Worm (Caenorhabditis elegans) whole organism, L2 larva: ENCODE results near the gene F36H1.12.
A peak's percentile ranks its signal among the peaks of the same experiment; 100 is the strongest.

Experiments
- C34F6.9 ChIP-seq: fragments of 150-350 bp; optimal IDR thresholded peaks from 2 replicates; lab custom pipeline; 2014; ENCODE audit warnings: missing biosample characterization, missing genetic modification characterization
- R02D3.7 ChIP-seq: fragments of 150-350 bp; optimal IDR thresholded peaks from 2 replicates; lab custom pipeline; 2014; ENCODE audit warnings: missing biosample characterization, missing genetic modification characterization
- Y55F3AM.14 ChIP-seq: fragments of 200-800 bp; sonication (Bioruptor generic); optimal IDR thresholded peaks from 2 replicates; lab custom pipeline; 2018; ENCODE audit warnings: mild to moderate bottlenecking, missing genetic modification characterization, missing compliant biosample characterization
- ZK546.5 ChIP-seq: sonication (generic microtip); optimal IDR thresholded peaks from 2 replicates; lab custom pipeline; 2017; ENCODE audit warnings: missing biosample characterization, missing genetic modification characterization
- alr-1 ChIP-seq: fragments of 150-350 bp; optimal IDR thresholded peaks from 2 replicates; lab custom pipeline; 2014; ENCODE audit warnings: missing biosample characterization, missing genetic modification characterization
- aly-2 ChIP-seq: fragments of 150-350 bp; optimal IDR thresholded peaks from 2 replicates; lab custom pipeline; 2014; ENCODE audit warnings: missing biosample characterization, missing genetic modification characterization
- ama-1 ChIP-seq: fragments of 150-350 bp; optimal IDR thresholded peaks from 2 replicates; lab custom pipeline; 2018; ENCODE audit warnings: inconsistent platforms
- blmp-1 ChIP-seq: sonication (generic microtip); optimal IDR thresholded peaks from 2 replicates; lab custom pipeline; 2017; ENCODE audit warnings: missing genetic modification characterization, mild to moderate bottlenecking, missing compliant biosample characterization, antibody characterized with exemption, moderate library complexity; ENCODE audit not compliant: insufficient read depth
- ceh-16 ChIP-seq: fragments of 150-350 bp; optimal IDR thresholded peaks from 2 replicates; lab custom pipeline; 2014; ENCODE audit warnings: missing biosample characterization, missing genetic modification characterization
- ceh-82 ChIP-seq: fragments of 150-350 bp; optimal IDR thresholded peaks from 2 replicates; lab custom pipeline; 2014; ENCODE audit warnings: missing biosample characterization, missing genetic modification characterization
- crh-2 ChIP-seq: sonication (generic microtip); optimal IDR thresholded peaks from 2 replicates; lab custom pipeline; 2017; ENCODE audit warnings: missing biosample characterization, missing genetic modification characterization
- dmd-4 ChIP-seq: sonication (generic microtip); optimal IDR thresholded peaks from 2 replicates; lab custom pipeline; 2017; ENCODE audit warnings: missing biosample characterization, missing genetic modification characterization
- egl-27 ChIP-seq: sonication (generic microtip); optimal IDR thresholded peaks from 3 replicates; lab custom pipeline; 2017; ENCODE audit warnings: missing biosample characterization, missing genetic modification reagents, missing genetic modification characterization
- elt-1 ChIP-seq: fragments of 150-350 bp; optimal IDR thresholded peaks from 2 replicates; lab custom pipeline; 2014; ENCODE audit warnings: missing biosample characterization, missing genetic modification characterization
- elt-3 ChIP-seq: sonication (generic microtip); optimal IDR thresholded peaks from 2 replicates; lab custom pipeline; 2017; ENCODE audit warnings: missing biosample characterization, missing genetic modification characterization
- fos-1 ChIP-seq: fragments of 150-350 bp; optimal IDR thresholded peaks from 2 replicates; lab custom pipeline; 2014; ENCODE audit warnings: missing biosample characterization, missing genetic modification characterization
- gmeb-1 ChIP-seq: fragments of 150-350 bp; optimal IDR thresholded peaks from 2 replicates; lab custom pipeline; 2014; ENCODE audit warnings: missing biosample characterization, missing genetic modification characterization
- lin-11 ChIP-seq: fragments of 150-350 bp; sonication (generic microtip); optimal IDR thresholded peaks from 2 replicates; lab custom pipeline; 2014; ENCODE audit warnings: missing biosample characterization, missing genetic modification characterization, inconsistent platforms, mixed read lengths
- lin-13 ChIP-seq: fragments of 150-350 bp; optimal IDR thresholded peaks from 2 replicates; lab custom pipeline; 2014; ENCODE audit warnings: missing biosample characterization, missing genetic modification reagents, missing genetic modification characterization
- lin-39 ChIP-seq: fragments of 150-350 bp; optimal IDR thresholded peaks from 2 replicates; lab custom pipeline; 2014; ENCODE audit warnings: missing biosample characterization, missing genetic modification reagents, missing genetic modification characterization
- lsy-2 ChIP-seq, 2 experiments: fragments of 150-350 bp in 1 of 2; sonication (generic microtip) in 1 of 2; optimal IDR thresholded peaks; 2 replicates each; lab custom pipeline; 2014 to 2017; ENCODE audit warnings: missing biosample characterization in 2 of 2, missing genetic modification characterization in 2 of 2
- mab-5 ChIP-seq: fragments of 150-350 bp; optimal IDR thresholded peaks from 2 replicates; lab custom pipeline; 2014; ENCODE audit warnings: missing biosample characterization, missing genetic modification characterization
- mbf-1 ChIP-seq: sonication (generic microtip); optimal IDR thresholded peaks from 2 replicates; lab custom pipeline; 2017; ENCODE audit warnings: missing biosample characterization, missing genetic modification characterization
- nhr-10 ChIP-seq: sonication (generic microtip); optimal IDR thresholded peaks from 2 replicates; lab custom pipeline; 2017; ENCODE audit warnings: missing biosample characterization, missing genetic modification characterization
- nhr-11 ChIP-seq: fragments of 150-350 bp; optimal IDR thresholded peaks from 2 replicates; lab custom pipeline; 2014; ENCODE audit warnings: missing biosample characterization, missing genetic modification characterization
- nhr-129 ChIP-seq: fragments of 150-350 bp; optimal IDR thresholded peaks from 2 replicates; lab custom pipeline; 2014; ENCODE audit warnings: missing biosample characterization, missing genetic modification characterization
- nhr-21 ChIP-seq: fragments of 150-350 bp; optimal IDR thresholded peaks from 2 replicates; lab custom pipeline; 2014; ENCODE audit warnings: missing biosample characterization, missing genetic modification characterization
- nhr-23 ChIP-seq: fragments of 150-350 bp; optimal IDR thresholded peaks from 2 replicates; lab custom pipeline; 2014; ENCODE audit warnings: missing biosample characterization, missing genetic modification reagents, missing genetic modification characterization
- nhr-237 ChIP-seq: fragments of 150-350 bp; optimal IDR thresholded peaks from 2 replicates; lab custom pipeline; 2014; ENCODE audit warnings: missing biosample characterization, missing genetic modification characterization
- nhr-25 ChIP-seq: fragments of 150-350 bp; sonication (generic microtip); optimal IDR thresholded peaks from 3 replicates; lab custom pipeline; 2014; ENCODE audit warnings: missing biosample characterization, missing genetic modification characterization
- nhr-6 ChIP-seq: fragments of 150-350 bp; optimal IDR thresholded peaks from 2 replicates; lab custom pipeline; 2014; ENCODE audit warnings: missing biosample characterization, missing genetic modification characterization
- nhr-77 ChIP-seq: fragments of 150-350 bp; optimal IDR thresholded peaks from 2 replicates; lab custom pipeline; 2014; ENCODE audit warnings: missing biosample characterization, missing genetic modification characterization
- peb-1 ChIP-seq: fragments of 150-350 bp; optimal IDR thresholded peaks from 2 replicates; lab custom pipeline; 2014; ENCODE audit warnings: missing biosample characterization, missing genetic modification characterization
- sem-4 ChIP-seq: fragments of 150-350 bp; optimal IDR thresholded peaks from 2 replicates; lab custom pipeline; 2014; ENCODE audit warnings: missing biosample characterization, missing genetic modification reagents, missing genetic modification characterization
- skn-1 ChIP-seq: sonication (generic microtip); optimal IDR thresholded peaks from 2 replicates; lab custom pipeline; 2017; ENCODE audit warnings: missing biosample characterization, missing genetic modification characterization
- sma-3 ChIP-seq: sonication (generic microtip); optimal IDR thresholded peaks from 2 replicates; lab custom pipeline; 2016; ENCODE audit warnings: missing genetic modification reagents, missing genetic modification characterization, missing compliant biosample characterization
- sma-9 ChIP-seq, 2 experiments: fragments of 150-350 bp in 1 of 2; sonication (generic microtip) in 1 of 2; optimal IDR thresholded peaks; 2 replicates each; lab custom pipeline; 2014 to 2016; ENCODE audit warnings: missing genetic modification characterization in 2 of 2, mild to moderate bottlenecking in 1 of 2, missing biosample characterization in 1 of 2, missing compliant biosample characterization in 1 of 2, missing genetic modification reagents in 1 of 2, moderate library complexity in 1 of 2
- snpc-4 ChIP-seq: fragments of 150-350 bp; optimal IDR thresholded peaks from 2 replicates; lab custom pipeline; 2014; ENCODE audit warnings: missing biosample characterization, missing genetic modification characterization
- unc-39 ChIP-seq: fragments of 150-350 bp; optimal IDR thresholded peaks from 2 replicates; lab custom pipeline; 2014; ENCODE audit warnings: missing biosample characterization, missing genetic modification characterization
- unc-55 ChIP-seq: fragments of 150-350 bp; sonication (generic microtip); optimal IDR thresholded peaks from 3 replicates; lab custom pipeline; 2014; ENCODE audit warnings: missing biosample characterization, missing genetic modification reagents, missing genetic modification characterization
- unc-62 ChIP-seq: fragments of 150-350 bp; optimal IDR thresholded peaks from 2 replicates; lab custom pipeline; 2014; ENCODE audit warnings: missing biosample characterization, missing genetic modification reagents, missing genetic modification characterization
- zag-1 ChIP-seq: fragments of 150-350 bp; optimal IDR thresholded peaks from 2 replicates; lab custom pipeline; 2014; ENCODE audit warnings: missing biosample characterization, missing genetic modification characterization
- ztf-1 ChIP-seq: fragments of 200-800 bp; sonication (Bioruptor generic); conservative IDR thresholded peaks from 2 replicates; pipeline ENCODE4 v1.3.6; 2022; ENCODE audit warnings: missing genetic modification characterization, missing compliant biosample characterization
- ztf-11 ChIP-seq: sonication (generic microtip); optimal IDR thresholded peaks from 2 replicates; lab custom pipeline; 2017; ENCODE audit warnings: missing biosample characterization, missing genetic modification characterization
- ztf-4 ChIP-seq: fragments of 150-350 bp; optimal IDR thresholded peaks from 2 replicates; lab custom pipeline; 2014; ENCODE audit warnings: missing biosample characterization, missing genetic modification characterization

The F36H1.12 gene

ce11 chrIV:11097795-11098194 lies 44.3 kb upstream of the F36H1.12 start, which contains the start of gene M7.12 (continued):
- TF ChIP-seq sma-3 (GFP tag; lab: Kevin White, UChicago) = no peak

ce11 chrIV:11094974-11095373 lies 41.5 kb upstream of the F36H1.12 start, which contains the start of gene M7.8:
M7.8 (minus strand) TSS chrIV:11095085.
- TF ChIP-seq crh-2 = peak; percentile 30
- TF ChIP-seq lin-13 (GFP tag; lab: Kevin White, UChicago) = no peak
- TF ChIP-seq elt-3 (tag; lab: Kevin White, UChicago) = no peak
- TF ChIP-seq unc-62 (GFP tag; lab: Kevin White, UChicago) = no peak
- peak; percentile 44 for TF ChIP-seq C34F6.9 (tag; lab: Kevin White, UChicago)
- TF ChIP-seq unc-55 (GFP tag; lab: Kevin White, UChicago) = peak; percentile 31
- peak; percentile 92 for TF ChIP-seq zag-1
- TF ChIP-seq lsy-2 (tag; optimal IDR thresholded peaks at IDR 0.05; lab: Kevin White, UChicago) = peak in 1 of 2 experiments; percentile 35
- no peak for TF ChIP-seq nhr-21

ce11 chrIV:11094052-11094451 lies 40.5 kb upstream of the F36H1.12 start:
- TF ChIP-seq dmd-4 (no peak), lin-39 (tag; lab: Kevin White, UChicago) (no peak), unc-39 (tag; lab: Kevin White, UChicago) (no peak), unc-55 (GFP tag; lab: Kevin White, UChicago) (no peak), snpc-4 (tag; lab: Kevin White, UChicago) (no peak), nhr-25 (tag; lab: Kevin White, UChicago) (no peak)
- TF ChIP-seq, all 48 proteins: peak for 0

- no peak for TF ChIP-seq sem-4 (tag; lab: Kevin White, UChicago)
- TF ChIP-seq skn-1 = no peak
- TF ChIP-seq peb-1 (tag; lab: Kevin White, UChicago) = no peak
- TF ChIP-seq Y55F3AM.14 (GFP tag; lab: Kevin White, UChicago) = no peak
- no peak for TF ChIP-seq unc-55 (GFP tag; lab: Kevin White, UChicago)
- TF ChIP-seq ceh-16 (tag; lab: Kevin White, UChicago) = no peak
- TF ChIP-seq ztf-4 (tag; lab: Kevin White, UChicago) = no peak
- no peak for TF ChIP-seq lin-39 (tag; lab: Kevin White, UChicago)
- TF ChIP-seq nhr-23 = no peak
- TF ChIP-seq ZK546.5 = no peak
- TF ChIP-seq nhr-129 (tag; lab: Kevin White, UChicago) = no peak
- no peak for TF ChIP-seq ztf-11 (tag; lab: Kevin White, UChicago)
- TF ChIP-seq unc-39 (tag; lab: Kevin White, UChicago) = no peak
- TF ChIP-seq lin-13 (GFP tag; lab: Kevin White, UChicago) = no peak
- peak; percentile 18 for TF ChIP-seq nhr-21
- peak; percentile 23 for TF ChIP-seq gmeb-1
- TF ChIP-seq snpc-4 (tag; lab: Kevin White, UChicago) = no peak
- TF ChIP-seq lsy-2 (tag; optimal IDR thresholded peaks at IDR 0.05; lab: Kevin White, UChicago) = no peak
- no peak for TF ChIP-seq aly-2 (tag; lab: Kevin White, UChicago)
- TF ChIP-seq alr-1 (tag; lab: Kevin White, UChicago) = no peak
- TF ChIP-seq fos-1 (tag; lab: Kevin White, UChicago) = peak; percentile 62
- TF ChIP-seq nhr-25 (tag; lab: Kevin White, UChicago) = peak; percentile 57
- TF ChIP-seq elt-1 = no peak
- peak; percentile 42 for TF ChIP-seq sma-9 (GFP tag; optimal IDR thresholded peaks at IDR 0.05; lab: Kevin White, UChicago)
- TF ChIP-seq sma-9 (tag; optimal IDR thresholded peaks at IDR 0.05; lab: Kevin White, UChicago) = no peak
- TF ChIP-seq nhr-237 (tag; lab: Kevin White, UChicago) = no peak
- TF ChIP-seq lin-11 (tag; lab: Kevin White, UChicago) = no peak
- TF ChIP-seq blmp-1 (tag; lab: Kevin White, UChicago) = peak; percentile 7
- no peak for TF ChIP-seq nhr-10
- TF ChIP-seq ama-1 = no peak
- TF ChIP-seq egl-27 (tag; lab: Kevin White, UChicago) = no peak
- no peak for TF ChIP-seq zag-1
- no peak for TF ChIP-seq nhr-6 (tag; lab: Kevin White, UChicago)
- TF ChIP-seq mab-5 = peak; percentile 60
- TF ChIP-seq dmd-4 = no peak
- TF ChIP-seq mbf-1 = no peak
- TF ChIP-seq unc-62 (GFP tag; lab: Kevin White, UChicago) = no peak
- no peak for TF ChIP-seq crh-2
- TF ChIP-seq C34F6.9 (tag; lab: Kevin White, UChicago) = no peak
- TF ChIP-seq elt-3 (tag; lab: Kevin White, UChicago) = no peak
- TF ChIP-seq nhr-11 (tag; lab: Kevin White, UChicago) = no peak
- TF ChIP-seq sma-3 (GFP tag; lab: Kevin White, UChicago) = peak; percentile 45
- no peak for TF ChIP-seq ceh-82
- no peak for TF ChIP-seq ztf-1 (GFP tag; lab: Robert Waterston, UW)
- no peak for TF ChIP-seq R02D3.7 (tag; lab: Kevin White, UChicago)
- no peak for TF ChIP-seq nhr-77 (tag; lab: Kevin White, UChicago)
These were observed 39.1 kb upstream of the F36H1.12 start, which contains the start of gene bcc-1 for ce11 chrIV:11092502-11093080. bcc-1 (minus strand) TSS chrIV:11092552.
